Fruit fly (Drosophila melanogaster): ENCODE measurements around the gene ATPsynC.

DNA sequence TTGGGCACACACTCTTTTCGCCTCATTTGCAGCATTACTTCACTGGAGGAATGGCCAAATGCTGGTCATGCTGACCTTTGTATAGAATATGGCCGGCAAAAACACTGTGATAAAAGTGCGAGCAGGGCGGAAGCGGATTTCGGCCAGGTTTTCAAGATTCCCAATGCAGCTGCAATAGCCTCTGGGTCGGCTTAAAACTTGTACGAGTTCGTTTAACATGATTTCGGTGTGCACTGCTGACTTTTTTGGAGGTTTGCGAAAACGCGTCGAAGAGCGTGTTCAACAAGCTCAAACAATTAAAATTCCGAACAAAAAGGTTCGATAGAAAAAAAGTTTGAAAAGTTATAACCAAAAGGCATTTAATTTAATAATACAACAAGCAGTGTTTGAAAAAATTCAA, 8.8 kb downstream of the ATPsynC start, which contains the start of gene chp:
- TF ChIP-seq CTCF (optimal IDR thresholded peaks at IDR 0.05) (no peak), CG8478 (optimal IDR thresholded peaks at IDR 0.05) (no peak)

All from S2 (cell line).